Fruit fly (Drosophila melanogaster) whole organism, prepupa: ENCODE results near the gene CG8765.

Experiments used
- Blimp-1 ChIP-seq: fragments of 200-800 bp; sonication (Bioruptor generic); optimal IDR thresholded peaks from 3 replicates; lab custom pipeline; 2017; ENCODE audit warnings: missing biosample characterization, missing genetic modification characterization, mild to moderate bottlenecking, moderate library complexity, missing genetic modification reagents
- CG10631 ChIP-seq: fragments of 200-800 bp; sonication (Bioruptor generic); optimal IDR thresholded peaks from 2 replicates; lab custom pipeline; 2016; ENCODE audit warnings: missing biosample characterization, missing genetic modification characterization
- CG11294 ChIP-seq: fragments of 200-800 bp; sonication (Bioruptor generic); IDR thresholded peaks from 2 replicates; pipeline ENCODE4 v1.3.6; 2022; ENCODE audit warnings: missing biosample characterization, missing genetic modification characterization
- CG11762 ChIP-seq: fragments of 200-800 bp; sonication (Bioruptor generic); optimal IDR thresholded peaks from 3 replicates; lab custom pipeline; 2016; ENCODE audit warnings: missing biosample characterization, missing genetic modification characterization; ENCODE audit not compliant: insufficient read depth
- CG15336 ChIP-seq: fragments of 200-800 bp; sonication (Bioruptor generic); IDR thresholded peaks from 2 replicates; pipeline ENCODE4 v1.3.6; 2022; ENCODE audit warnings: missing biosample characterization, missing genetic modification characterization
- CG1621 ChIP-seq: fragments of 200-800 bp; sonication (Bioruptor generic); optimal IDR thresholded peaks from 3 replicates; lab custom pipeline; 2018; ENCODE audit warnings: missing biosample characterization, mild to moderate bottlenecking, missing genetic modification characterization
- CG16779 ChIP-seq: fragments of 200-800 bp; sonication (Bioruptor generic); optimal IDR thresholded peaks from 3 replicates; lab custom pipeline; 2017; ENCODE audit warnings: missing biosample characterization, mild to moderate bottlenecking, missing genetic modification characterization
- CG3032 ChIP-seq: fragments of 200-800 bp; optimal IDR thresholded peaks from 2 replicates; lab custom pipeline; 2019; ENCODE audit warnings: missing biosample characterization, mild to moderate bottlenecking, missing genetic modification characterization, moderate library complexity
- CG34406 ChIP-seq: fragments of 200-800 bp; sonication (Bioruptor generic); optimal IDR thresholded peaks from 3 replicates; lab custom pipeline; 2016; ENCODE audit warnings: missing biosample characterization, missing genetic modification characterization
- CG3919 ChIP-seq: fragments of 200-800 bp; sonication (Bioruptor generic); optimal IDR thresholded peaks from 3 replicates; lab custom pipeline; 2016; ENCODE audit warnings: missing biosample characterization, missing genetic modification characterization
- CG6163 ChIP-seq: fragments of 200-800 bp; sonication (Bioruptor generic); IDR thresholded peaks from 3 replicates; pipeline ENCODE4 v1.3.6; 2022; ENCODE audit warnings: missing biosample characterization, missing genetic modification characterization
- CG6276 ChIP-seq: fragments of 200-800 bp; sonication (Bioruptor generic); optimal IDR thresholded peaks from 2 replicates; lab custom pipeline; 2017; ENCODE audit warnings: missing biosample characterization, mild to moderate bottlenecking, missing genetic modification characterization
- CG6808 ChIP-seq: fragments of 200-800 bp; sonication (Bioruptor generic); optimal IDR thresholded peaks from 3 replicates; lab custom pipeline; 2017; ENCODE audit warnings: missing biosample characterization, missing genetic modification characterization, mild to moderate bottlenecking, moderate library complexity, missing genetic modification reagents
- CG6854 ChIP-seq: fragments of 200-800 bp; sonication (Bioruptor generic); optimal IDR thresholded peaks from 2 replicates; lab custom pipeline; 2017; ENCODE audit warnings: missing biosample characterization, mild to moderate bottlenecking, missing genetic modification characterization
- CG8119 ChIP-seq: fragments of 200-800 bp; sonication (Bioruptor generic); IDR thresholded peaks from 3 replicates; pipeline ENCODE4 v1.3.6; 2022; ENCODE audit warnings: missing biosample characterization, missing genetic modification characterization
- CG8319 ChIP-seq: fragments of 200-800 bp; sonication (Bioruptor generic); optimal IDR thresholded peaks from 3 replicates; lab custom pipeline; 2016; ENCODE audit warnings: missing biosample characterization, missing genetic modification characterization
- CG9139 ChIP-seq: fragments of 200-800 bp; sonication (Bioruptor generic); optimal IDR thresholded peaks from 3 replicates; lab custom pipeline; 2017; ENCODE audit warnings: missing biosample characterization, mild to moderate bottlenecking, missing genetic modification characterization
- Eip75B ChIP-seq: fragments of 200-800 bp; sonication (Bioruptor generic); optimal IDR thresholded peaks from 3 replicates; lab custom pipeline; 2016; ENCODE audit warnings: missing biosample characterization, missing genetic modification characterization
- Eip78C ChIP-seq: fragments of 200-800 bp; sonication (Bioruptor generic); peaks from one replicate; lab custom pipeline; 2016; ENCODE audit warnings: missing biosample characterization, missing genetic modification characterization
- Ets21C ChIP-seq: fragments of 200-800 bp; sonication (Bioruptor generic); optimal IDR thresholded peaks from 3 replicates; lab custom pipeline; 2016; ENCODE audit warnings: missing biosample characterization, missing genetic modification characterization
- Hr4 ChIP-seq: fragments of 200-800 bp; sonication (Bioruptor generic); optimal IDR thresholded peaks from 3 replicates; lab custom pipeline; 2016; ENCODE audit warnings: missing biosample characterization, missing genetic modification characterization
- Met ChIP-seq: fragments of 200-800 bp; sonication (Bioruptor generic); optimal IDR thresholded peaks from 3 replicates; lab custom pipeline; 2016; ENCODE audit warnings: missing biosample characterization, missing genetic modification characterization
- Smox ChIP-seq: fragments of 200-800 bp; sonication (Bioruptor generic); optimal IDR thresholded peaks from 3 replicates; lab custom pipeline; 2016; ENCODE audit warnings: missing biosample characterization, missing genetic modification characterization
- Sox102F ChIP-seq: fragments of 200-800 bp; sonication (Bioruptor generic); optimal IDR thresholded peaks from 2 replicates; lab custom pipeline; 2016; ENCODE audit warnings: missing biosample characterization, mild to moderate bottlenecking, missing genetic modification characterization
- Sox14 ChIP-seq: fragments of 200-800 bp; sonication (Bioruptor generic); optimal IDR thresholded peaks from 3 replicates; lab custom pipeline; 2016; ENCODE audit warnings: missing biosample characterization, missing genetic modification characterization
- Sox15 ChIP-seq: fragments of 200-800 bp; sonication (Bioruptor generic); optimal IDR thresholded peaks from 3 replicates; lab custom pipeline; 2016; ENCODE audit warnings: missing biosample characterization, missing genetic modification characterization
- cyc ChIP-seq: fragments of 200-800 bp; sonication (Bioruptor generic); optimal IDR thresholded peaks from 3 replicates; lab custom pipeline; 2016; ENCODE audit warnings: missing biosample characterization, missing genetic modification characterization
- dac ChIP-seq: fragments of 200-800 bp; sonication (Bioruptor generic); optimal IDR thresholded peaks from 2 replicates; lab custom pipeline; 2017; ENCODE audit warnings: missing biosample characterization, mild to moderate bottlenecking, missing genetic modification characterization
- dsx ChIP-seq: fragments of 200-800 bp; optimal IDR thresholded peaks from 3 replicates; lab custom pipeline; 2019; ENCODE audit warnings: missing biosample characterization, mild to moderate bottlenecking, missing genetic modification characterization, moderate library complexity; ENCODE audit not compliant: poor library complexity, severe bottlenecking
- lz ChIP-seq: fragments of 200-800 bp; sonication (Bioruptor generic); optimal IDR thresholded peaks from 3 replicates; lab custom pipeline; 2016; ENCODE audit warnings: missing biosample characterization, missing genetic modification characterization
- net ChIP-seq: fragments of 200-800 bp; sonication (Bioruptor generic); optimal IDR thresholded peaks from 3 replicates; lab custom pipeline; 2016; ENCODE audit warnings: missing biosample characterization, missing genetic modification characterization
- pdm3 ChIP-seq: fragments of 200-800 bp; sonication (Bioruptor generic); optimal IDR thresholded peaks from 3 replicates; lab custom pipeline; 2016; ENCODE audit warnings: missing biosample characterization, missing genetic modification characterization
- salr ChIP-seq, 2 experiments: fragments of 200-800 bp; sonication (Bioruptor generic); optimal IDR thresholded peaks; 3 replicates each; lab custom pipeline; 2016 to 2018; ENCODE audit warnings: missing biosample characterization in 2 of 2, missing genetic modification characterization in 2 of 2, mild to moderate bottlenecking in 1 of 2
- svp ChIP-seq: fragments of 200-800 bp; sonication (Bioruptor generic); peaks from one replicate; lab custom pipeline; 2016; ENCODE audit warnings: missing biosample characterization, missing genetic modification characterization
- topi ChIP-seq: fragments of 200-800 bp; sonication (Bioruptor generic); optimal IDR thresholded peaks from 3 replicates; lab custom pipeline; 2016; ENCODE audit warnings: missing biosample characterization, missing genetic modification characterization
- vri ChIP-seq: fragments of 200-800 bp; sonication (Bioruptor generic); optimal IDR thresholded peaks from 3 replicates; lab custom pipeline; 2016; ENCODE audit warnings: missing biosample characterization, mild to moderate bottlenecking, missing genetic modification characterization

The CG8765 gene

DNA sequence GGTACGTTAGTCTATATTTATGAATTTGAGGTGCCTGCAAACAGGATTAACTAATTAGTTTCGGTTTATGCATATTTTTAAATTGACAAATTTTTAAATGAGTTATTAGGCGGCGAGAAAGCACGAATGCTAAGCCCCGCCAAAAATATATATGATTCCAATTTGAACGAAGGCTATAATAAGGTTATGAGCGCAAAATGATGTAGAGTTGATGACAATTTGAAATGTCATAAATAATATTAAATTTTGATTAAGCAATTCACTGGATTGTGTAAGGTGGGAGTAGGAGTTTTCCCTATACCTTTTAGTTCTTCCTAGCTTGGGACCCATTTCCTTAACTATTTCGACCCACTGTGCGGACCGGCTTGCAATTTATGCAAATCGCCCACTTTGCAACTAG is 12.5 kb upstream of the CG8765 start (continued):
- TF ChIP-seq CG6808 (GFP tag; lab: Kevin White, UChicago) (peak; percentile 57), Blimp-1 (GFP tag; lab: Kevin White, UChicago) (no peak), Eip78C (GFP tag; lab: Kevin White, UChicago) (peak; percentile 91), salr (GFP tag; optimal IDR thresholded peaks at IDR 0.05; lab: Kevin White, UChicago) (peak in 1 of 2 experiments; percentile 52), CG8119 (GFP tag; lab: Robert Waterston, UW) (peak; percentile 78), CG1621 (tag; lab: Kevin White, UChicago) (no peak), CG8319 (GFP tag; lab: Kevin White, UChicago) (peak; percentile 14)
- TF ChIP-seq, all 60 proteins: peak for 43

DNA sequence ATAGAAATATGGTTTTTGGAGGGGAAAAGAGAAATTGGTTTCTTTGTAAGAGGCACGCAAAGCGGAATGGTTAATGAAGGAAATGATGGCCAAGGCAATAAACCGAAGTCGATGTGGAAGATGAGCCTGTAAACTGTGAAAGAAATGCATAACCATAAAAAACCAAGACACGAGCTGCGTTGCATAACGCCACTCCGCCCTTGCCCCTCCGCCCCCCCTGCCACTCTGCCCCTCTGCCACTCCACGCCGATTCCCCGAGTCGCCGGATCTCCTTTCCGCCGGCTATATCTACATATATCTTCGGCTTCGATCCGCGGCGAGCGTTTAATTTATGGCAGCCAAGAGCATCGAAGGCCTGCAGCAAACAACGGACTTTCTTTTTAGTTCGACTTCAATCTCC is 11.5 kb upstream of the CG8765 start:
- TF ChIP-seq net (GFP tag; lab: Kevin White, UChicago) (no peak), CG10631 (no peak), CG16779 (tag; lab: Kevin White, UChicago) (no peak), pdm3 (GFP tag; lab: Kevin White, UChicago) (no peak), CG6163 (no peak), CG15336 (GFP tag; lab: Robert Waterston, UW) (no peak), topi (GFP tag; lab: Kevin White, UChicago) (no peak), CG1621 (tag; lab: Kevin White, UChicago) (no peak), CG11294 (GFP tag; lab: Robert Waterston, UW) (no peak), Eip78C (GFP tag; lab: Kevin White, UChicago) (no peak), dac (GFP tag; lab: Kevin White, UChicago) (no peak), Hr4 (GFP tag; lab: Kevin White, UChicago) (no peak), cyc (no peak), CG6276 (GFP tag; lab: Kevin White, UChicago) (no peak), Ets21C (GFP tag; lab: Kevin White, UChicago) (no peak), vri (GFP tag; lab: Kevin White, UChicago) (peak; percentile 15), CG9139 (GFP tag; lab: Kevin White, UChicago) (no peak), Smox (GFP tag; lab: Kevin White, UChicago) (no peak), CG11762 (no peak), CG8319 (GFP tag; lab: Kevin White, UChicago) (no peak), dsx (GFP tag; lab: Kevin White, UChicago) (peak; percentile 21), svp (GFP tag; lab: Kevin White, UChicago) (no peak), CG3919 (GFP tag; lab: Kevin White, UChicago) (no peak), CG6854 (GFP tag; lab: Kevin White, UChicago) (peak; percentile 45), Sox14 (no peak), lz (GFP tag; lab: Kevin White, UChicago) (no peak), Sox15 (no peak), Blimp-1 (GFP tag; lab: Kevin White, UChicago) (peak; percentile 72)

DNA sequence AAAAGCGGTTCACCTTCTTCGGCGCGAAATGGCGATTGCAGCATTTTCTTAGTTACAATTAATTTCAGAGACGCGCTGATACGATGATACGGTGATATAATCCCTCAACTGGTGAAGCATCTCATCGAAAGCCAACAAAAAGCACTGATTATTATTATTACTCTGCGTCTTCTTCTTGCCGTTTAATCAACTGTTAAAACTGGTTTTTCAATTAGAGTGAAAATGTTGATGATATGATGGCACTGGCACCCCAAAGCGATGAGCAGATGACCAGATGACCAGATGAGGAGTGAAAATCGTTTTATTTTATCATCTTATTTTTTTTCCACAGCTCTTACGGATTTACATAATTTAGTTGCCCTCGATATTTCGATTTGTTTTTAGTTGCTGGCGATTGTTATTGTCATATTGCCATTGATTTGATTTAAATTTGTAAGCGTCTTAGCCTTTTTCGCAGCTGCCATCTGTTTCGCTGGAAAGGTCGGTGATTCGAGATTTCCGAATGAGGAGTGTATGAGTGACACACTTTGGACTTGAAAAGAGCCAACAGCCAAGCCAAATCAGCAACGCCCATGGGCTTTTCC is 10.3 kb upstream of the CG8765 start:
- TF ChIP-seq CG1621 (tag; lab: Kevin White, UChicago) = no peak
- TF ChIP-seq CG3032 = no peak
- no peak for TF ChIP-seq Met (GFP tag; lab: Kevin White, UChicago)
- no peak for TF ChIP-seq pdm3 (GFP tag; lab: Kevin White, UChicago)
- TF ChIP-seq Sox102F (GFP tag; lab: Kevin White, UChicago) = no peak
- TF ChIP-seq CG16779 (tag; lab: Kevin White, UChicago) = no peak
- no peak for TF ChIP-seq CG34406 (GFP tag; lab: Kevin White, UChicago)
- no peak for TF ChIP-seq Eip75B (GFP tag; lab: Kevin White, UChicago)
- no peak for TF ChIP-seq lz (GFP tag; lab: Kevin White, UChicago)
- no peak for TF ChIP-seq Eip78C (GFP tag; lab: Kevin White, UChicago)
